Worm (Caenorhabditis elegans) whole organism, late embryonic: ENCODE measurements around the gene F01G4.4.
A peak's percentile ranks its signal among the peaks of the same experiment; 100 is the strongest.

Experiments used
- C08G9.2 ChIP-seq: sonication (generic microtip); optimal IDR thresholded peaks from 2 replicates; lab custom pipeline; 2016; ENCODE audit warnings: mild to moderate bottlenecking, missing genetic modification characterization, moderate library complexity, missing compliant biosample characterization
- F13H6.1 ChIP-seq: sonication (generic microtip); optimal IDR thresholded peaks from 2 replicates; lab custom pipeline; 2016; ENCODE audit warnings: missing genetic modification characterization, missing compliant biosample characterization
- K02D7.2 ChIP-seq: sonication (generic microtip); optimal IDR thresholded peaks from 2 replicates; lab custom pipeline; 2017; ENCODE audit warnings: mild to moderate bottlenecking, missing genetic modification characterization, missing compliant biosample characterization
- ahr-1 ChIP-seq: sonication (generic microtip); optimal IDR thresholded peaks from 2 replicates; lab custom pipeline; 2016; ENCODE audit warnings: missing genetic modification characterization, missing compliant biosample characterization
- ceh-14 ChIP-seq: sonication (generic microtip); optimal IDR thresholded peaks from 2 replicates; lab custom pipeline; 2016; ENCODE audit warnings: missing genotype, missing genetic modification characterization, missing compliant biosample characterization
- ceh-2 ChIP-seq: sonication (generic microtip); optimal IDR thresholded peaks from 2 replicates; lab custom pipeline; 2016; ENCODE audit warnings: missing genotype, missing genetic modification characterization, missing compliant biosample characterization
- ceh-22 ChIP-seq: sonication (generic microtip); optimal IDR thresholded peaks from 2 replicates; lab custom pipeline; 2017; ENCODE audit warnings: missing biosample characterization, missing genetic modification characterization
- ceh-24 ChIP-seq: sonication (generic microtip); optimal IDR thresholded peaks from 2 replicates; lab custom pipeline; 2016; ENCODE audit warnings: mild to moderate bottlenecking, missing genetic modification characterization, missing compliant biosample characterization
- ceh-30 ChIP-seq: fragments of 150-350 bp; optimal IDR thresholded peaks from 2 replicates; lab custom pipeline; 2014; ENCODE audit warnings: missing biosample characterization, missing genetic modification characterization
- ceh-31 ChIP-seq: sonication (generic microtip); optimal IDR thresholded peaks from 2 replicates; lab custom pipeline; 2016; ENCODE audit warnings: missing genetic modification characterization, missing compliant biosample characterization
- ceh-34 ChIP-seq: sonication (generic microtip); optimal IDR thresholded peaks from 2 replicates; lab custom pipeline; 2016; ENCODE audit warnings: mild to moderate bottlenecking, missing genetic modification characterization, missing compliant biosample characterization
- ceh-45 ChIP-seq: fragments of 200-800 bp; sonication (Bioruptor generic); IDR thresholded peaks from 2 replicates; pipeline ENCODE4 v1.3.6; 2022; ENCODE audit warnings: missing genetic modification reagents, missing genetic modification characterization, missing compliant biosample characterization
- ceh-9 ChIP-seq: sonication (generic microtip); optimal IDR thresholded peaks from 2 replicates; lab custom pipeline; 2016; ENCODE audit warnings: mild to moderate bottlenecking, missing genetic modification characterization, inconsistent platforms, missing compliant biosample characterization
- elt-2 ChIP-seq: sonication (generic microtip); optimal IDR thresholded peaks from 2 replicates; lab custom pipeline; 2016; ENCODE audit warnings: missing genetic modification reagents, missing genetic modification characterization, missing compliant biosample characterization
- elt-4 ChIP-seq: sonication (generic microtip); optimal IDR thresholded peaks from 2 replicates; lab custom pipeline; 2016; ENCODE audit warnings: missing genetic modification characterization, missing compliant biosample characterization
- ets-4 ChIP-seq: sonication (generic microtip); optimal IDR thresholded peaks from 2 replicates; lab custom pipeline; 2016; ENCODE audit warnings: missing genetic modification characterization, missing compliant biosample characterization
- eyg-1 ChIP-seq: sonication (generic microtip); optimal IDR thresholded peaks from 2 replicates; lab custom pipeline; 2016; ENCODE audit warnings: missing genotype, missing genetic modification characterization, missing compliant biosample characterization
- fkh-10 ChIP-seq: fragments of 150-350 bp; optimal IDR thresholded peaks from 2 replicates; lab custom pipeline; 2014; ENCODE audit warnings: missing biosample characterization, missing genetic modification reagents, missing genetic modification characterization
- fkh-6 ChIP-seq: sonication (generic microtip); optimal IDR thresholded peaks from 2 replicates; lab custom pipeline; 2016; ENCODE audit warnings: missing genetic modification characterization, missing compliant biosample characterization
- hlh-15 ChIP-seq: sonication (generic microtip); optimal IDR thresholded peaks from 2 replicates; lab custom pipeline; 2016; ENCODE audit warnings: missing genetic modification characterization, missing compliant biosample characterization
- hlh-6 ChIP-seq: sonication (generic microtip); optimal IDR thresholded peaks from 2 replicates; lab custom pipeline; 2016; ENCODE audit warnings: missing genotype, missing genetic modification characterization, missing compliant biosample characterization
- hlh-8 ChIP-seq: sonication (generic microtip); optimal IDR thresholded peaks from 2 replicates; lab custom pipeline; 2016; ENCODE audit warnings: missing genotype, missing genetic modification characterization, missing compliant biosample characterization
- lim-6 ChIP-seq: sonication (generic microtip); optimal IDR thresholded peaks from 2 replicates; lab custom pipeline; 2016; ENCODE audit warnings: missing genetic modification characterization, missing compliant biosample characterization
- nfya-1 ChIP-seq: sonication (generic microtip); optimal IDR thresholded peaks from 2 replicates; lab custom pipeline; 2017; ENCODE audit warnings: missing genetic modification characterization, mild to moderate bottlenecking, missing compliant biosample characterization, antibody characterized with exemption, moderate library complexity
- nhr-11 ChIP-seq: fragments of 150-350 bp; optimal IDR thresholded peaks from 2 replicates; lab custom pipeline; 2014; ENCODE audit warnings: missing biosample characterization, missing genetic modification characterization
- nhr-232 ChIP-seq: sonication (generic microtip); optimal IDR thresholded peaks from 2 replicates; lab custom pipeline; 2016; ENCODE audit warnings: missing genetic modification characterization, missing compliant biosample characterization
- odd-2 ChIP-seq: sonication (generic microtip); optimal IDR thresholded peaks from 2 replicates; lab custom pipeline; 2017; ENCODE audit warnings: antibody characterized with exemption, mild to moderate bottlenecking, missing genetic modification characterization, missing compliant biosample characterization
- pag-3 ChIP-seq: sonication (generic microtip); optimal IDR thresholded peaks from 2 replicates; lab custom pipeline; 2016; ENCODE audit warnings: missing compliant biosample characterization, missing genetic modification characterization, borderline replicate concordance
- pha-2 ChIP-seq: sonication (generic microtip); optimal IDR thresholded peaks from 2 replicates; lab custom pipeline; 2017; ENCODE audit warnings: mild to moderate bottlenecking, missing genetic modification characterization, missing compliant biosample characterization
- pqm-1 ChIP-seq: sonication (generic microtip); optimal IDR thresholded peaks from 2 replicates; lab custom pipeline; 2016; ENCODE audit warnings: missing genetic modification characterization, missing compliant biosample characterization
- rnt-1 ChIP-seq: sonication (generic microtip); optimal IDR thresholded peaks from 2 replicates; lab custom pipeline; 2016; ENCODE audit warnings: missing genetic modification characterization, missing compliant biosample characterization
- sdc-2 ChIP-seq: sonication (generic microtip); optimal IDR thresholded peaks from 2 replicates; lab custom pipeline; 2016; ENCODE audit warnings: missing genotype, missing genetic modification characterization, missing compliant biosample characterization
- sox-2 ChIP-seq: fragments of 200-800 bp; sonication (Bioruptor generic); IDR thresholded peaks from 2 replicates; pipeline ENCODE4 v1.3.6; 2022; ENCODE audit warnings: missing genetic modification reagents, missing genetic modification characterization, missing compliant biosample characterization
- sox-4 ChIP-seq: sonication (generic microtip); optimal IDR thresholded peaks from 2 replicates; lab custom pipeline; 2017; ENCODE audit warnings: mild to moderate bottlenecking, missing genetic modification characterization, inconsistent platforms, missing compliant biosample characterization
- tbx-7 ChIP-seq: sonication (generic microtip); optimal IDR thresholded peaks from 2 replicates; lab custom pipeline; 2016; ENCODE audit warnings: missing genotype, missing genetic modification characterization, missing compliant biosample characterization
- unc-3 ChIP-seq, 2 experiments: fragments of 200-800 bp in 1 of 2; sonication (Bioruptor generic) in 1 of 2; sonication (generic microtip) in 1 of 2; conservative IDR thresholded peaks in 1 of 2; optimal IDR thresholded peaks in 1 of 2; 2 replicates each; pipeline versions ENCODE4 v1.3.6 to Lab custom; 2016 to 2022; ENCODE audit warnings: missing compliant biosample characterization in 2 of 2, missing genetic modification characterization in 2 of 2, missing genetic modification reagents in 1 of 2
- unc-42 ChIP-seq: sonication (generic microtip); optimal IDR thresholded peaks from 2 replicates; lab custom pipeline; 2016; ENCODE audit warnings: missing genotype, missing genetic modification characterization, missing compliant biosample characterization
- unc-55 ChIP-seq: sonication (generic microtip); optimal IDR thresholded peaks from 2 replicates; lab custom pipeline; 2017; ENCODE audit warnings: missing biosample characterization, missing genetic modification reagents, missing genetic modification characterization

F01G4.4 gene

ce11 chrIV:11109771-11110170 lies 33.4 kb upstream of the F01G4.4 start, which contains the start of gene pigk-1:
Gene pigk-1 (minus strand): TSS chrIV:11110018.
- TF ChIP-seq hlh-15 (tag; lab: Kevin White, UChicago) (no peak), hlh-6 (no peak), ets-4 (tag; lab: Kevin White, UChicago) (no peak), unc-3 (GFP tag; conservative IDR thresholded peaks at IDR 0.05; lab: Robert Waterston, UW) (no peak), unc-3 (tag; optimal IDR thresholded peaks at IDR 0.05; lab: Kevin White, UChicago) (no peak), nhr-232 (tag; lab: Kevin White, UChicago) (no peak), ceh-31 (no peak), nhr-11 (tag; lab: Kevin White, UChicago) (no peak), F13H6.1 (tag; lab: Kevin White, UChicago) (no peak), nfya-1 (no peak), tbx-7 (tag; lab: Kevin White, UChicago) (no peak), odd-2 (tag; lab: Kevin White, UChicago) (no peak), pag-3 (tag; lab: Kevin White, UChicago) (no peak), pqm-1 (tag; lab: Kevin White, UChicago) (no peak), elt-4 (tag; lab: Kevin White, UChicago) (no peak), ceh-9 (tag; lab: Kevin White, UChicago) (no peak), eyg-1 (tag; lab: Kevin White, UChicago) (no peak), fkh-10 (GFP tag; lab: Kevin White, UChicago) (no peak), C08G9.2 (no peak), K02D7.2 (tag; lab: Kevin White, UChicago) (no peak), sdc-2 (tag; lab: Kevin White, UChicago) (no peak)

ce11 chrIV:11110995-11111619 lies 32.0 kb upstream of the F01G4.4 start, which contains the start of gene rps-5:
Gene rps-5 (minus strand): TSS chrIV:11111045.
- TF ChIP-seq ceh-24: no peak
- peak; percentile 72 for TF ChIP-seq unc-42 (tag; lab: Kevin White, UChicago)
- peak; percentile 62 for TF ChIP-seq nfya-1
- no peak for TF ChIP-seq C08G9.2
- peak; percentile 12 for TF ChIP-seq unc-55 (GFP tag; lab: Kevin White, UChicago)
- no peak for TF ChIP-seq lim-6 (tag; lab: Kevin White, UChicago)

- TF ChIP-seq pha-2 (tag; lab: Kevin White, UChicago): no peak
- no peak for TF ChIP-seq ceh-34 (tag; lab: Kevin White, UChicago)
- no peak for TF ChIP-seq ceh-22 (tag; lab: Kevin White, UChicago)
- no peak for TF ChIP-seq elt-2 (tag; lab: Kevin White, UChicago)
- no peak for TF ChIP-seq hlh-8 (tag; lab: Kevin White, UChicago)
- TF ChIP-seq ceh-45 (GFP tag; lab: Robert Waterston, UW): no peak
- TF ChIP-seq lim-6 (tag; lab: Kevin White, UChicago): no peak
- TF ChIP-seq, all 69 proteins: peak for 0
Observed at ce11 chrIV:11111898-11112297, 31.2 kb upstream of the F01G4.4 start.

ce11 chrIV:11112641-11113040 lies 30.5 kb upstream of the F01G4.4 start, which contains the start of gene clc-9:
Gene clc-9 (plus strand): TSS chrIV:11112941.
- TF ChIP-seq unc-55 (GFP tag; lab: Kevin White, UChicago) (no peak), fkh-6 (tag; lab: Kevin White, UChicago) (no peak), ceh-14 (tag; lab: Kevin White, UChicago) (no peak), sox-2 (GFP tag; lab: Robert Waterston, UW) (no peak), F13H6.1 (tag; lab: Kevin White, UChicago) (no peak), ceh-34 (tag; lab: Kevin White, UChicago) (no peak), ceh-30 (tag; lab: Kevin White, UChicago) (no peak), nfya-1 (no peak), nhr-11 (tag; lab: Kevin White, UChicago) (no peak), C08G9.2 (no peak), eyg-1 (tag; lab: Kevin White, UChicago) (no peak), nhr-232 (tag; lab: Kevin White, UChicago) (no peak), rnt-1 (tag; lab: Kevin White, UChicago) (no peak), sox-4 (tag; lab: Kevin White, UChicago) (no peak), ceh-45 (GFP tag; lab: Robert Waterston, UW) (no peak), ahr-1 (no peak), pag-3 (tag; lab: Kevin White, UChicago) (no peak), ceh-2 (no peak), ceh-9 (tag; lab: Kevin White, UChicago) (no peak), lim-6 (tag; lab: Kevin White, UChicago) (no peak)
